Worm (Caenorhabditis elegans) whole organism, late embryonic: ENCODE measurements around the gene H02F09.3.
A peak's percentile ranks its signal among the peaks of the same experiment; 100 is the strongest.

ENCODE experiments used
- C38D4.7 ChIP-seq: fragments of 200-800 bp; sonication (Bioruptor generic); optimal IDR thresholded peaks from 2 replicates; lab custom pipeline; 2018; ENCODE audit warnings: mild to moderate bottlenecking, missing genetic modification characterization, moderate library complexity, missing compliant biosample characterization
- F13H6.1 ChIP-seq: sonication (generic microtip); optimal IDR thresholded peaks from 2 replicates; lab custom pipeline; 2016; ENCODE audit warnings: missing genetic modification characterization, missing compliant biosample characterization
- K02D7.2 ChIP-seq: sonication (generic microtip); optimal IDR thresholded peaks from 2 replicates; lab custom pipeline; 2017; ENCODE audit warnings: mild to moderate bottlenecking, missing genetic modification characterization, missing compliant biosample characterization
- K09A11.1 ChIP-seq: sonication (generic microtip); optimal IDR thresholded peaks from 2 replicates; lab custom pipeline; 2017; ENCODE audit warnings: antibody characterized with exemption, mild to moderate bottlenecking, missing genetic modification characterization, missing compliant biosample characterization; ENCODE audit not compliant: insufficient read depth
- T23F11.4 ChIP-seq: fragments of 200-800 bp; sonication (Bioruptor generic); optimal IDR thresholded peaks from 2 replicates; lab custom pipeline; 2018; ENCODE audit warnings: mild to moderate bottlenecking, missing genetic modification characterization, missing compliant biosample characterization
- Y22D7AL.16 ChIP-seq: sonication (generic microtip); optimal IDR thresholded peaks from 2 replicates; lab custom pipeline; 2016; ENCODE audit warnings: missing genetic modification characterization, missing compliant biosample characterization
- ahr-1 ChIP-seq: sonication (generic microtip); optimal IDR thresholded peaks from 2 replicates; lab custom pipeline; 2016; ENCODE audit warnings: missing genetic modification characterization, missing compliant biosample characterization
- ama-1 ChIP-seq: fragments of 150-350 bp; optimal IDR thresholded peaks from 2 replicates; lab custom pipeline; 2014
- ceh-19 ChIP-seq: fragments of 200-800 bp; sonication (Bioruptor generic); optimal IDR thresholded peaks from 2 replicates; lab custom pipeline; 2018; ENCODE audit warnings: mild to moderate bottlenecking, missing genetic modification characterization, missing compliant biosample characterization
- ceh-2 ChIP-seq: sonication (generic microtip); optimal IDR thresholded peaks from 2 replicates; lab custom pipeline; 2016; ENCODE audit warnings: missing genotype, missing genetic modification characterization, missing compliant biosample characterization
- ceh-22 ChIP-seq: sonication (generic microtip); optimal IDR thresholded peaks from 2 replicates; lab custom pipeline; 2017; ENCODE audit warnings: missing biosample characterization, missing genetic modification characterization
- ceh-24 ChIP-seq: sonication (generic microtip); optimal IDR thresholded peaks from 2 replicates; lab custom pipeline; 2016; ENCODE audit warnings: mild to moderate bottlenecking, missing genetic modification characterization, missing compliant biosample characterization
- ceh-30 ChIP-seq: fragments of 150-350 bp; optimal IDR thresholded peaks from 2 replicates; lab custom pipeline; 2014; ENCODE audit warnings: missing biosample characterization, missing genetic modification characterization
- ceh-31 ChIP-seq: sonication (generic microtip); optimal IDR thresholded peaks from 2 replicates; lab custom pipeline; 2016; ENCODE audit warnings: missing genetic modification characterization, missing compliant biosample characterization
- ceh-34 ChIP-seq: sonication (generic microtip); optimal IDR thresholded peaks from 2 replicates; lab custom pipeline; 2016; ENCODE audit warnings: mild to moderate bottlenecking, missing genetic modification characterization, missing compliant biosample characterization
- ceh-6 ChIP-seq: fragments of 200-800 bp; sonication (Bioruptor generic); optimal IDR thresholded peaks from 2 replicates; lab custom pipeline; 2018; ENCODE audit warnings: mild to moderate bottlenecking, missing genetic modification characterization, missing compliant biosample characterization
- ceh-9 ChIP-seq: sonication (generic microtip); optimal IDR thresholded peaks from 2 replicates; lab custom pipeline; 2016; ENCODE audit warnings: mild to moderate bottlenecking, missing genetic modification characterization, inconsistent platforms, missing compliant biosample characterization
- che-1 ChIP-seq: sonication (generic microtip); optimal IDR thresholded peaks from 2 replicates; lab custom pipeline; 2016; ENCODE audit warnings: mild to moderate bottlenecking, missing genetic modification characterization, missing compliant biosample characterization
- dmd-4 ChIP-seq: sonication (generic microtip); optimal IDR thresholded peaks from 2 replicates; lab custom pipeline; 2016; ENCODE audit warnings: borderline replicate concordance, missing genetic modification characterization, missing compliant biosample characterization
- elt-4 ChIP-seq: sonication (generic microtip); optimal IDR thresholded peaks from 2 replicates; lab custom pipeline; 2016; ENCODE audit warnings: missing genetic modification characterization, missing compliant biosample characterization
- eyg-1 ChIP-seq: sonication (generic microtip); optimal IDR thresholded peaks from 2 replicates; lab custom pipeline; 2016; ENCODE audit warnings: missing genotype, missing genetic modification characterization, missing compliant biosample characterization
- fax-1 ChIP-seq: sonication (generic microtip); optimal IDR thresholded peaks from 2 replicates; lab custom pipeline; 2016; ENCODE audit warnings: missing genotype, missing genetic modification characterization, missing compliant biosample characterization
- fkh-10 ChIP-seq: fragments of 150-350 bp; optimal IDR thresholded peaks from 2 replicates; lab custom pipeline; 2014; ENCODE audit warnings: missing biosample characterization, missing genetic modification reagents, missing genetic modification characterization
- fkh-6 ChIP-seq: sonication (generic microtip); optimal IDR thresholded peaks from 2 replicates; lab custom pipeline; 2016; ENCODE audit warnings: missing genetic modification characterization, missing compliant biosample characterization
- hlh-15 ChIP-seq: sonication (generic microtip); optimal IDR thresholded peaks from 2 replicates; lab custom pipeline; 2016; ENCODE audit warnings: missing genetic modification characterization, missing compliant biosample characterization
- lim-6 ChIP-seq: sonication (generic microtip); optimal IDR thresholded peaks from 2 replicates; lab custom pipeline; 2016; ENCODE audit warnings: missing genetic modification characterization, missing compliant biosample characterization
- lin-11 ChIP-seq: fragments of 200-800 bp; sonication (Bioruptor generic); optimal IDR thresholded peaks from 2 replicates; lab custom pipeline; 2018; ENCODE audit warnings: mild to moderate bottlenecking, missing genetic modification characterization, missing compliant biosample characterization
- mec-3 ChIP-seq: sonication (generic microtip); optimal IDR thresholded peaks from 2 replicates; lab custom pipeline; 2016; ENCODE audit warnings: borderline replicate concordance, missing genetic modification characterization, missing compliant biosample characterization
- nfya-1 ChIP-seq: sonication (generic microtip); optimal IDR thresholded peaks from 2 replicates; lab custom pipeline; 2017; ENCODE audit warnings: missing genetic modification characterization, mild to moderate bottlenecking, missing compliant biosample characterization, antibody characterized with exemption, moderate library complexity
- nhr-11 ChIP-seq: fragments of 150-350 bp; optimal IDR thresholded peaks from 2 replicates; lab custom pipeline; 2014; ENCODE audit warnings: missing biosample characterization, missing genetic modification characterization
- nhr-232 ChIP-seq: sonication (generic microtip); optimal IDR thresholded peaks from 2 replicates; lab custom pipeline; 2016; ENCODE audit warnings: missing genetic modification characterization, missing compliant biosample characterization
- npax-4 ChIP-seq: sonication (generic microtip); optimal IDR thresholded peaks from 2 replicates; lab custom pipeline; 2016; ENCODE audit warnings: missing genetic modification characterization, missing compliant biosample characterization
- odd-2 ChIP-seq: sonication (generic microtip); optimal IDR thresholded peaks from 2 replicates; lab custom pipeline; 2017; ENCODE audit warnings: antibody characterized with exemption, mild to moderate bottlenecking, missing genetic modification characterization, missing compliant biosample characterization
- pag-3 ChIP-seq: sonication (generic microtip); optimal IDR thresholded peaks from 2 replicates; lab custom pipeline; 2016; ENCODE audit warnings: missing compliant biosample characterization, missing genetic modification characterization, borderline replicate concordance
- pat-9 ChIP-seq: fragments of 200-800 bp; sonication (Bioruptor generic); optimal IDR thresholded peaks from 2 replicates; lab custom pipeline; 2018; ENCODE audit warnings: mild to moderate bottlenecking, missing genetic modification characterization, moderate library complexity, missing compliant biosample characterization
- pax-1 ChIP-seq: fragments of 150-350 bp; optimal IDR thresholded peaks from 2 replicates; lab custom pipeline; 2014; ENCODE audit warnings: missing biosample characterization, missing genetic modification characterization
- pha-2 ChIP-seq: sonication (generic microtip); optimal IDR thresholded peaks from 2 replicates; lab custom pipeline; 2017; ENCODE audit warnings: mild to moderate bottlenecking, missing genetic modification characterization, missing compliant biosample characterization
- pha-4 ChIP-seq: fragments of 150-350 bp; optimal IDR thresholded peaks from 2 replicates; lab custom pipeline; 2018; ENCODE audit warnings: missing biosample characterization, missing genetic modification reagents, missing genetic modification characterization
- pqm-1 ChIP-seq: sonication (generic microtip); optimal IDR thresholded peaks from 2 replicates; lab custom pipeline; 2016; ENCODE audit warnings: missing genetic modification characterization, missing compliant biosample characterization
- pros-1 ChIP-seq: fragments of 150-350 bp; optimal IDR thresholded peaks from 2 replicates; lab custom pipeline; 2014; ENCODE audit warnings: missing biosample characterization, missing genetic modification reagents, missing genetic modification characterization
- sdc-2 ChIP-seq: sonication (generic microtip); optimal IDR thresholded peaks from 2 replicates; lab custom pipeline; 2016; ENCODE audit warnings: missing genotype, missing genetic modification characterization, missing compliant biosample characterization
- sox-2 ChIP-seq: fragments of 200-800 bp; sonication (Bioruptor generic); IDR thresholded peaks from 2 replicates; pipeline ENCODE4 v1.3.6; 2022; ENCODE audit warnings: missing genetic modification reagents, missing genetic modification characterization, missing compliant biosample characterization
- sox-4 ChIP-seq: sonication (generic microtip); optimal IDR thresholded peaks from 2 replicates; lab custom pipeline; 2017; ENCODE audit warnings: mild to moderate bottlenecking, missing genetic modification characterization, inconsistent platforms, missing compliant biosample characterization
- syd-9 ChIP-seq: sonication (generic microtip); optimal IDR thresholded peaks from 2 replicates; lab custom pipeline; 2016; ENCODE audit warnings: mild to moderate bottlenecking, missing genetic modification characterization, moderate library complexity, missing compliant biosample characterization
- tbx-2 ChIP-seq: sonication (generic microtip); optimal IDR thresholded peaks from 2 replicates; lab custom pipeline; 2016; ENCODE audit warnings: missing genetic modification characterization, missing compliant biosample characterization
- tbx-7 ChIP-seq: sonication (generic microtip); optimal IDR thresholded peaks from 2 replicates; lab custom pipeline; 2016; ENCODE audit warnings: missing genotype, missing genetic modification characterization, missing compliant biosample characterization
- ttx-3 ChIP-seq: sonication (generic microtip); optimal IDR thresholded peaks from 2 replicates; lab custom pipeline; 2016; ENCODE audit warnings: missing genetic modification reagents, missing genetic modification characterization, missing compliant biosample characterization
- unc-42 ChIP-seq: sonication (generic microtip); optimal IDR thresholded peaks from 2 replicates; lab custom pipeline; 2016; ENCODE audit warnings: missing genotype, missing genetic modification characterization, missing compliant biosample characterization

H02F09.3 gene

DNA sequence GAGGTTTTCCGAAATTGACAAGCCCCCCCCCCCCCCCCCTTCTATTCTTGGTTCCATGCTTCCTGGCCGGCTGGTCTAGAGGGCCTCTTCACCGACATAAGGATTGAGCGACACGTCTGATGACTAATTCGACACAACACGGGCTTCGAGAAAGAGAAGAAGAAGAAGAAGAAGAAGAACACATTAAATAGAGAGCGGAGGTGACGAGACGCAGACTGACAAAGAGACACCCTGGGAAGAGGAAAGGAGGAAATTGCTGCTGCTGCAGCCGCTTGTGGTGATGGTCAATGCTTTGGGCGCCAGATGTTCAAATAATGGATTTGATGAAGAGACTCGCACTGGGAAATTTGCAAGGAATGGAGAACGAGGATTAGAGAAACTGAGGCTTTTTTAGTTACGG is 43.9 kb upstream of the H02F09.3 start (continued):
- TF ChIP-seq Y22D7AL.16 (peak; percentile 4), syd-9 (no peak), ceh-22 (tag; lab: Kevin White, UChicago) (no peak), ceh-30 (tag; lab: Kevin White, UChicago) (peak; percentile 27), ama-1 (lab: Kevin White, UChicago) (no peak), tbx-2 (tag; lab: Kevin White, UChicago) (peak; percentile 40), pat-9 (tag; lab: Kevin White, UChicago) (no peak), ahr-1 (tag; lab: Kevin White, UChicago) (no peak), sox-4 (tag; lab: Kevin White, UChicago) (no peak), ceh-19 (GFP tag; lab: Kevin White, UChicago) (no peak), pha-2 (tag; lab: Kevin White, UChicago) (no peak), unc-42 (tag; lab: Kevin White, UChicago) (peak; percentile 31), che-1 (tag; lab: Kevin White, UChicago) (peak; percentile 19), ttx-3 (tag; lab: Kevin White, UChicago) (no peak), lin-11 (no peak), pros-1 (no peak), fkh-6 (tag; lab: Kevin White, UChicago) (no peak), C38D4.7 (GFP tag; lab: Kevin White, UChicago) (no peak), pax-1 (tag; lab: Kevin White, UChicago) (no peak), pqm-1 (tag; lab: Kevin White, UChicago) (no peak), ceh-31 (tag; lab: Kevin White, UChicago) (peak; percentile 73), fkh-10 (GFP tag; lab: Kevin White, UChicago) (no peak), ceh-34 (no peak), ceh-24 (no peak), T23F11.4 (GFP tag; lab: Kevin White, UChicago) (no peak), fax-1 (no peak), dmd-4 (tag; lab: Kevin White, UChicago) (no peak), eyg-1 (tag; lab: Kevin White, UChicago) (no peak), mec-3 (tag; lab: Kevin White, UChicago) (no peak), sdc-2 (tag; lab: Kevin White, UChicago) (peak; percentile 61), ceh-2 (no peak), pha-4 (tag; lab: Kevin White, UChicago) (no peak), npax-4 (tag; lab: Kevin White, UChicago) (no peak), F13H6.1 (no peak), K02D7.2 (tag; lab: Kevin White, UChicago) (no peak), nhr-11 (tag; lab: Kevin White, UChicago) (no peak), lim-6 (tag; lab: Kevin White, UChicago) (no peak), sox-2 (no peak), nhr-232 (tag; lab: Kevin White, UChicago) (no peak), K09A11.1 (tag; lab: Kevin White, UChicago) (no peak), nfya-1 (tag; lab: Kevin White, UChicago) (peak; percentile 61), ceh-6 (no peak), odd-2 (tag; lab: Kevin White, UChicago) (no peak), pag-3 (no peak), elt-4 (no peak), ceh-9 (tag; lab: Kevin White, UChicago) (no peak), hlh-15 (tag; lab: Kevin White, UChicago) (no peak), tbx-7 (tag; lab: Kevin White, UChicago) (no peak)
